Fruit fly (Drosophila melanogaster) whole organism, embryonic: ENCODE data around the gene MtnD.

Source experiments
- CG7271 ChIP-seq: fragments of 200-800 bp; sonication (Bioruptor generic); optimal IDR thresholded peaks from 2 replicates; lab custom pipeline; 2018; ENCODE audit warnings: missing biosample characterization, mild to moderate bottlenecking, missing genetic modification characterization, moderate library complexity
- CG9876 ChIP-seq: fragments of 200-800 bp; sonication (Bioruptor generic); optimal IDR thresholded peaks from 2 replicates; lab custom pipeline; 2016; ENCODE audit warnings: missing biosample characterization, missing genetic modification characterization
- Doc3 ChIP-seq: fragments of 200-800 bp; sonication (Bioruptor generic); IDR thresholded peaks from 3 replicates; pipeline ENCODE4 v1.3.6; 2022; ENCODE audit warnings: missing biosample characterization, missing genetic modification characterization; ENCODE audit not compliant: partially characterized antibody
- ash1 ChIP-seq: fragments of 200-800 bp; sonication (Bioruptor generic); optimal IDR thresholded peaks from 2 replicates; lab custom pipeline; 2018; ENCODE audit warnings: missing biosample characterization, mild to moderate bottlenecking, missing genetic modification characterization
- stc ChIP-seq: fragments of 200-800 bp; sonication (Bioruptor generic); IDR thresholded peaks from 2 replicates; pipeline ENCODE4 v1.3.6; 2022; ENCODE audit warnings: missing biosample characterization, missing genetic modification characterization

dm6 chr3R:20555720-20556280 is 21.0 kb downstream of the MtnD start:
- TF ChIP-seq CG7271 (tag; lab: Kevin White, UChicago) (no peak), ash1 (GFP tag; lab: Kevin White, UChicago) (peak; percentile 1), stc (0 out of 2 replicates have a peak, but pooled peaks have one; percentile 8), Doc3 (GFP tag; lab: Robert Waterston, UW) (no peak), CG9876 (GFP tag; lab: Kevin White, UChicago) (no peak)
